Fruit fly (Drosophila melanogaster) whole organism, embryonic: ENCODE measurements around the gene CG11726.

Source experiments
- Asciz ChIP-seq: fragments of 200-800 bp; sonication (Bioruptor generic); optimal IDR thresholded peaks from 2 replicates; lab custom pipeline; 2017; ENCODE audit warnings: missing biosample characterization, mild to moderate bottlenecking, missing genetic modification characterization, missing genetic modification reagents
- CG10543 ChIP-seq: fragments of 200-800 bp; sonication (Bioruptor generic); optimal IDR thresholded peaks from 3 replicates; lab custom pipeline; 2017; ENCODE audit warnings: missing biosample characterization, mild to moderate bottlenecking, missing genetic modification characterization, moderate library complexity
- CG10565 ChIP-seq: fragments of 200-800 bp; sonication (Bioruptor generic); optimal IDR thresholded peaks from 3 replicates; lab custom pipeline; 2016; ENCODE audit warnings: missing biosample characterization, mild to moderate bottlenecking, missing genetic modification characterization
- CG10979 ChIP-seq: fragments of 200-800 bp; sonication (Bioruptor generic); optimal IDR thresholded peaks from 2 replicates; lab custom pipeline; 2018; ENCODE audit warnings: missing biosample characterization, mild to moderate bottlenecking, missing genetic modification characterization, moderate library complexity
- CG11504 ChIP-seq: fragments of 200-800 bp; sonication (Bioruptor generic); optimal IDR thresholded peaks from 3 replicates; lab custom pipeline; 2019; ENCODE audit warnings: missing biosample characterization, mild to moderate bottlenecking, missing genetic modification characterization, moderate library complexity
- CG12071 ChIP-seq: fragments of 200-800 bp; sonication (Bioruptor generic); optimal IDR thresholded peaks from 3 replicates; lab custom pipeline; 2018; ENCODE audit warnings: missing biosample characterization, mild to moderate bottlenecking, missing genetic modification characterization
- CG12391 ChIP-seq: fragments of 200-800 bp; sonication (Bioruptor generic); optimal IDR thresholded peaks from 3 replicates; lab custom pipeline; 2018; ENCODE audit warnings: missing biosample characterization, mild to moderate bottlenecking, missing genetic modification characterization, moderate library complexity
- CG12942 ChIP-seq: fragments of 200-800 bp; sonication (Bioruptor generic); optimal IDR thresholded peaks from 3 replicates; lab custom pipeline; 2016; ENCODE audit warnings: missing biosample characterization, missing genetic modification characterization
- CG14014 ChIP-seq: fragments of 200-800 bp; sonication (Bioruptor generic); IDR thresholded peaks from 2 replicates; pipeline ENCODE4 v1.3.6; 2022; ENCODE audit warnings: missing biosample characterization, missing genetic modification characterization
- CG17328 ChIP-seq: fragments of 200-800 bp; sonication (Bioruptor generic); IDR thresholded peaks from 2 replicates; pipeline ENCODE4 v1.3.6; 2022; ENCODE audit warnings: missing biosample characterization, missing genetic modification characterization
- CG17829 ChIP-seq: fragments of 200-800 bp; optimal IDR thresholded peaks from 2 replicates; lab custom pipeline; 2019; ENCODE audit warnings: missing biosample characterization, mild to moderate bottlenecking, missing genetic modification characterization, moderate library complexity
- CG18262 ChIP-seq: fragments of 200-800 bp; optimal IDR thresholded peaks from 3 replicates; lab custom pipeline; 2019; ENCODE audit warnings: missing biosample characterization, mild to moderate bottlenecking, missing genetic modification characterization, moderate library complexity
- CG2116 ChIP-seq: fragments of 200-800 bp; sonication (Bioruptor generic); optimal IDR thresholded peaks from 3 replicates; lab custom pipeline; 2018; ENCODE audit warnings: missing biosample characterization, mild to moderate bottlenecking, missing genetic modification characterization
- CG2678 ChIP-seq: fragments of 200-800 bp; sonication (Bioruptor generic); optimal IDR thresholded peaks from 3 replicates; lab custom pipeline; 2019; ENCODE audit warnings: missing biosample characterization, mild to moderate bottlenecking, missing genetic modification characterization, moderate library complexity
- CG2712 ChIP-seq: fragments of 200-800 bp; optimal IDR thresholded peaks from 3 replicates; lab custom pipeline; 2019; ENCODE audit warnings: missing biosample characterization, mild to moderate bottlenecking, missing genetic modification characterization, moderate library complexity
- CG33213 ChIP-seq: fragments of 200-800 bp; sonication (Bioruptor generic); optimal IDR thresholded peaks from 3 replicates; lab custom pipeline; 2016; ENCODE audit warnings: missing biosample characterization, missing genetic modification characterization
- CG3726 ChIP-seq: fragments of 200-800 bp; sonication (Bioruptor generic); IDR thresholded peaks from 3 replicates; pipeline ENCODE4, ENCODE4 v1.3.6; 2022; ENCODE audit warnings: missing biosample characterization, missing genetic modification characterization
- CG6272 ChIP-seq: fragments of 200-800 bp; sonication (Bioruptor generic); IDR thresholded peaks from 2 replicates; pipeline ENCODE4 v1.3.6; 2022; ENCODE audit warnings: missing biosample characterization, missing genetic modification characterization
- CG7357 ChIP-seq: fragments of 200-800 bp; sonication (Bioruptor generic); IDR thresholded peaks from 3 replicates; pipeline ENCODE4 v1.3.6; 2022; ENCODE audit warnings: missing biosample characterization, missing genetic modification characterization
- CG7556 ChIP-seq: fragments of 200-800 bp; sonication (Bioruptor generic); optimal IDR thresholded peaks from 2 replicates; lab custom pipeline; 2017; ENCODE audit warnings: missing biosample characterization, mild to moderate bottlenecking, missing genetic modification characterization
- CG8388 ChIP-seq: fragments of 200-800 bp; sonication (Bioruptor generic); optimal IDR thresholded peaks from 2 replicates; lab custom pipeline; 2019; ENCODE audit warnings: missing biosample characterization, mild to moderate bottlenecking, missing genetic modification characterization, moderate library complexity
- CG9437 ChIP-seq: fragments of 200-800 bp; sonication (Bioruptor generic); optimal IDR thresholded peaks from 2 replicates; lab custom pipeline; 2018; ENCODE audit warnings: missing biosample characterization, mild to moderate bottlenecking, missing genetic modification characterization
- CkIIα-i1 ChIP-seq: fragments of 200-800 bp; sonication (Bioruptor generic); IDR thresholded peaks from 2 replicates; pipeline ENCODE4 v1.3.6; 2022; ENCODE audit warnings: missing biosample characterization, missing genetic modification characterization
- Deaf1 ChIP-seq: fragments of 200-800 bp; optimal IDR thresholded peaks from 3 replicates; lab custom pipeline; 2019; ENCODE audit warnings: missing biosample characterization, mild to moderate bottlenecking, missing genetic modification characterization, moderate library complexity
- Dek ChIP-seq: fragments of 200-800 bp; sonication (Bioruptor generic); optimal IDR thresholded peaks from 3 replicates; lab custom pipeline; 2019; ENCODE audit warnings: missing biosample characterization, mild to moderate bottlenecking, missing genetic modification characterization, moderate library complexity
- Drgx ChIP-seq: fragments of 200-800 bp; sonication (Bioruptor generic); IDR thresholded peaks from 2 replicates; pipeline ENCODE4 v1.3.6; 2022; ENCODE audit warnings: missing biosample characterization, missing genetic modification characterization
- NFAT ChIP-seq: fragments of 200-800 bp; sonication (Bioruptor generic); IDR thresholded peaks from 2 replicates; pipeline ENCODE4 v1.3.6; 2022; ENCODE audit warnings: missing biosample characterization, missing genetic modification characterization
- Oli ChIP-seq: fragments of 200-800 bp; sonication (Bioruptor generic); optimal IDR thresholded peaks from 2 replicates; lab custom pipeline; 2018; ENCODE audit warnings: missing biosample characterization, mild to moderate bottlenecking, missing genetic modification characterization, moderate library complexity
- Opbp ChIP-seq: fragments of 200-800 bp; sonication (Bioruptor generic); IDR thresholded peaks from 3 replicates; pipeline ENCODE4 v1.3.6; 2022; ENCODE audit warnings: missing biosample characterization, missing genetic modification characterization; ENCODE audit not compliant: partially characterized antibody
- PHDP ChIP-seq: fragments of 200-800 bp; sonication (Bioruptor generic); optimal IDR thresholded peaks from 3 replicates; lab custom pipeline; 2018; ENCODE audit warnings: missing biosample characterization, mild to moderate bottlenecking, missing genetic modification characterization, moderate library complexity
- Ptx1 ChIP-seq: fragments of 200-800 bp; sonication (Bioruptor generic); IDR thresholded peaks from 2 replicates; pipeline ENCODE4 v1.3.6; 2022; ENCODE audit warnings: missing biosample characterization, missing genetic modification characterization
- Sox102F ChIP-seq: fragments of 200-800 bp; sonication (Bioruptor generic); optimal IDR thresholded peaks from 2 replicates; lab custom pipeline; 2018; ENCODE audit warnings: missing biosample characterization, mild to moderate bottlenecking, missing genetic modification characterization, moderate library complexity
- Ssrp ChIP-seq: fragments of 200-800 bp; sonication (Bioruptor generic); optimal IDR thresholded peaks from 2 replicates; lab custom pipeline; 2018; ENCODE audit warnings: missing biosample characterization, mild to moderate bottlenecking, missing genetic modification characterization, moderate library complexity
- Vsx1 ChIP-seq: fragments of 200-800 bp; sonication (Bioruptor generic); optimal IDR thresholded peaks from 2 replicates; lab custom pipeline; 2017; ENCODE audit warnings: missing biosample characterization, mild to moderate bottlenecking, missing genetic modification characterization, missing genetic modification reagents
- ab ChIP-seq: fragments of 200-800 bp; sonication (Bioruptor generic); optimal IDR thresholded peaks from 2 replicates; lab custom pipeline; 2016; ENCODE audit warnings: missing biosample characterization, missing genetic modification characterization
- amos ChIP-seq: fragments of 200-800 bp; sonication (Bioruptor generic); IDR thresholded peaks from 2 replicates; pipeline ENCODE4 v1.3.6; 2022; ENCODE audit warnings: missing biosample characterization, missing genetic modification characterization; ENCODE audit not compliant: partially characterized antibody
- ase ChIP-seq: fragments of 200-800 bp; sonication (Bioruptor generic); IDR thresholded peaks from 3 replicates; pipeline ENCODE4 v1.3.6; 2022; ENCODE audit warnings: missing biosample characterization, missing genetic modification characterization
- dmrt99B ChIP-seq: fragments of 200-800 bp; sonication (Bioruptor generic); optimal IDR thresholded peaks from 2 replicates; lab custom pipeline; 2018; ENCODE audit warnings: missing biosample characterization, mild to moderate bottlenecking, missing genetic modification characterization, moderate library complexity
- fd64A ChIP-seq: fragments of 200-800 bp; sonication (Bioruptor generic); optimal IDR thresholded peaks from 3 replicates; lab custom pipeline; 2018; ENCODE audit warnings: missing biosample characterization, mild to moderate bottlenecking, missing genetic modification characterization
- gem ChIP-seq: fragments of 200-800 bp; sonication (Bioruptor generic); optimal IDR thresholded peaks from 2 replicates; lab custom pipeline; 2019; ENCODE audit warnings: missing biosample characterization, mild to moderate bottlenecking, missing genetic modification characterization, moderate library complexity
- hkb ChIP-seq, 2 experiments: fragments of 200-800 bp in 1 of 2; fragments of >200 bp in 1 of 2; sonication (Bioruptor generic) in 1 of 2; IDR thresholded peaks in 1 of 2; optimal IDR thresholded peaks in 1 of 2; 2 replicates each; pipeline versions ENCODE4 v1.3.6 to Lab custom; 2017 to 2022; ENCODE audit warnings: missing biosample characterization in 1 of 2, missing genetic modification characterization in 1 of 2
- lola ChIP-seq, 3 experiments: fragments of >200 bp in 2 of 3; fragments of 200-800 bp in 1 of 3; sonication (Bioruptor generic) in 1 of 3; optimal IDR thresholded peaks; 2 replicates each; lab custom pipeline; 2017 to 2019; ENCODE audit warnings: missing biosample characterization in 3 of 3, missing genetic modification characterization in 3 of 3, mild to moderate bottlenecking in 1 of 3, moderate library complexity in 1 of 3
- nau ChIP-seq: fragments of 200-800 bp; sonication (Bioruptor generic); optimal IDR thresholded peaks from 3 replicates; lab custom pipeline; 2017; ENCODE audit warnings: missing biosample characterization, mild to moderate bottlenecking, missing genetic modification characterization, missing genetic modification reagents
- nmo ChIP-seq: fragments of 200-800 bp; sonication (Bioruptor generic); optimal IDR thresholded peaks from 2 replicates; lab custom pipeline; 2018; ENCODE audit warnings: missing biosample characterization, mild to moderate bottlenecking, missing genetic modification characterization, moderate library complexity
- otp ChIP-seq: fragments of 200-800 bp; sonication (Bioruptor generic); IDR thresholded peaks from 3 replicates; pipeline ENCODE4, ENCODE4 v1.3.6; 2022; ENCODE audit warnings: missing biosample characterization, missing genetic modification characterization
- phol ChIP-seq: fragments of 200-800 bp; sonication (Bioruptor generic); optimal IDR thresholded peaks from 3 replicates; lab custom pipeline; 2018; ENCODE audit warnings: missing biosample characterization, mild to moderate bottlenecking, missing genetic modification characterization, moderate library complexity
- sug ChIP-seq: fragments of 200-800 bp; optimal IDR thresholded peaks from 2 replicates; lab custom pipeline; 2019; ENCODE audit warnings: missing biosample characterization, mild to moderate bottlenecking, missing genetic modification characterization, moderate library complexity
- toy ChIP-seq: fragments of 200-800 bp; sonication (Bioruptor generic); IDR thresholded peaks from 2 replicates; pipeline ENCODE4 v1.3.6; 2022; ENCODE audit warnings: missing biosample characterization, missing genetic modification characterization
- yki ChIP-seq: fragments of >200 bp; optimal IDR thresholded peaks from 3 replicates; lab custom pipeline; 2018
- z ChIP-seq: fragments of 200-800 bp; sonication (Bioruptor generic); IDR thresholded peaks from 3 replicates; pipeline ENCODE4 v1.3.6; 2022; ENCODE audit warnings: missing biosample characterization, missing genetic modification characterization

The CG11726 gene

dm6 chr3L:11444169-11444568 is 49.7 kb downstream of the CG11726 start (continued):
- no peak for TF ChIP-seq CG2116 (GFP tag; lab: Kevin White, UChicago)
- no peak for TF ChIP-seq Opbp (GFP tag; lab: Robert Waterston, UW)
- no peak for TF ChIP-seq CG10565 (GFP tag; lab: Kevin White, UChicago)
- TF ChIP-seq gem (tag; lab: Kevin White, UChicago) = peak; percentile 61
- no peak for TF ChIP-seq Deaf1 (tag; lab: Kevin White, UChicago)
- TF ChIP-seq CG10979 (tag; lab: Kevin White, UChicago) = peak; percentile 25
- TF ChIP-seq PHDP (tag; lab: Kevin White, UChicago) = peak; percentile 7
- peak; percentile 54 for TF ChIP-seq CG2712 (tag; lab: Kevin White, UChicago)
- peak; percentile 77 for TF ChIP-seq CG11504 (tag; lab: Kevin White, UChicago)
- peak; percentile 22 for TF ChIP-seq phol (tag; lab: Kevin White, UChicago)
- TF ChIP-seq CG17829 (tag; lab: Kevin White, UChicago) = peak; percentile 3
- TF ChIP-seq lola (GFP tag; optimal IDR thresholded peaks at IDR 0.05; lab: Kevin White, UChicago) = no peak
- no peak for TF ChIP-seq CG12942 (GFP tag; lab: Kevin White, UChicago)
- TF ChIP-seq hkb (optimal IDR thresholded peaks at IDR 0.05; lab: Kevin White, UChicago) = no peak
- TF ChIP-seq hkb (GFP tag; IDR thresholded peaks at IDR 0.05; lab: Robert Waterston, UW) = no peak
- TF ChIP-seq nmo (GFP tag; lab: Kevin White, UChicago) = peak; percentile 50
- peak; percentile 13 for TF ChIP-seq Asciz (GFP tag; lab: Kevin White, UChicago)
- peak; percentile 60 for TF ChIP-seq Sox102F (GFP tag; lab: Kevin White, UChicago)
- peak; percentile 7 for TF ChIP-seq CG9437 (GFP tag; lab: Kevin White, UChicago)
- TF ChIP-seq CG14014 (GFP tag; lab: Robert Waterston, UW) = no peak
- peak; percentile 65 for TF ChIP-seq dmrt99B (tag; lab: Kevin White, UChicago)
- TF ChIP-seq amos = no peak
- no peak for TF ChIP-seq CG6272 (GFP tag; lab: Robert Waterston, UW)
- TF ChIP-seq fd64A = no peak
- TF ChIP-seq CG7357 (GFP tag; lab: Robert Waterston, UW) = no peak
- no peak for TF ChIP-seq Vsx1
- TF ChIP-seq CG18262 (tag; lab: Kevin White, UChicago) = peak; percentile 47
- TF ChIP-seq NFAT (GFP tag; lab: Robert Waterston, UW) = no peak
- no peak for TF ChIP-seq sug
- peak; percentile 39; the same call in 1 of the 2 replicates for TF ChIP-seq Ptx1
- TF ChIP-seq ase (GFP tag; lab: Robert Waterston, UW) = no peak
- TF ChIP-seq ab = no peak
- TF ChIP-seq CG33213 (GFP tag; lab: Kevin White, UChicago) = no peak
- no peak for TF ChIP-seq toy
- TF ChIP-seq CG12391 (tag; lab: Kevin White, UChicago) = peak; percentile 11
- TF ChIP-seq CG12071 (GFP tag; lab: Kevin White, UChicago) = no peak
- TF ChIP-seq Oli = peak; percentile 19
- TF ChIP-seq CG3726 (GFP tag; lab: Robert Waterston, UW) = no peak
- TF ChIP-seq otp = no peak
- TF ChIP-seq Drgx = peak; percentile 35; the same call in 1 of the 2 replicates
- TF ChIP-seq Ssrp (tag; lab: Kevin White, UChicago) = peak; percentile 33
- TF ChIP-seq CG17328 (GFP tag; lab: Robert Waterston, UW) = no peak
- TF ChIP-seq z = no peak
- no peak for TF ChIP-seq CkIIα-i1 (GFP tag; lab: Robert Waterston, UW)
- TF ChIP-seq yki (lab: Kevin White, UChicago) = no peak
- no peak for TF ChIP-seq CG10543 (GFP tag; lab: Kevin White, UChicago)
- peak; percentile 67 for TF ChIP-seq CG2678
- peak; percentile 19 for TF ChIP-seq CG7556
- peak; percentile 9 for TF ChIP-seq Dek (tag; lab: Kevin White, UChicago)
- no peak for TF ChIP-seq CG8388 (GFP tag; lab: Kevin White, UChicago)
- no peak for TF ChIP-seq nau (GFP tag; lab: Kevin White, UChicago)
